Fruit fly (Drosophila melanogaster): ENCODE data around the gene CRMP.

DNA sequence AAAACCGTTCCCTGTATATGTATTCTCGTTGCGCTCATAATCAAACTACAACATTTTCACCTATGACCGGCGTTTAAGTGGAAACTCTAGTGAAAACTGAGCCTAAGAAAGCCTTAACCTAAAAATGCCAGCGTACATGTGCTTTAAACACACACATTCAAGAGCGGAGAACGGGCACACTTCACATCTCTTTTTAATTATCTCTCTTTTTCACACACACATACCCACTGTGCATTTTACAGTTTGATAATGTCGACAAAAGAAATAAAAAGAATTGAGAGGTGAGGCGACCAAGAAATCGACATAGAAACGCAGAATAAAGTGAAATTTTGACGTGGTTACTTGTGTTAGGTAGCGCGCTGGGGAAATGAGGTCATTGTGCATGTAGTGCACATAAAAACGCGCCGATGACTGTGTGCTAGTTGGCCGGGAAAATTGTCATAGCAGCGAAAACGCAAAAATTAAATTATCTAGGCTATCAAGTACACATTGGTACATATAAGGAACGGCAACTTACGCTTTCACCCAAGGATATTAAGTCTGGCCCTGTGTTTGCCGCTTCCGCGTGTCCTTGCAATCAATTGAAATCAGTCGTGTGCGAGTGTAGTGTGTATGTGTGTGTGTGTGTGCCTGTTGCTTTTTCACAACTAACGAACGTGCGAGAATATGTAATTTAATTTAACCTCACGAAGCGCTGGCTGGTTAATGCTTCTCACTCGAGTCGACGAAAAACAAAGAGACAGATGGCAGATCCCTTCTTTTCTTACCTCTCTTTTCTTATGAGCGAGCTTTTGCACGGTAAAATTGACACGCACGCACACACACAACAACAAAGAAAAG lies 28.8 kb downstream of the CRMP start:
- no peak for TF ChIP-seq Lpt (GFP tag; optimal IDR thresholded peaks at IDR 0.05)
- TF ChIP-seq CG11294 (GFP tag; IDR thresholded peaks at IDR 0.05): no peak
- TF ChIP-seq CG3919 (GFP tag; optimal IDR thresholded peaks at IDR 0.05): no peak
- TF ChIP-seq OdsH (GFP tag; optimal IDR thresholded peaks at IDR 0.05): no peak
- no peak for TF ChIP-seq Smox (GFP tag; optimal IDR thresholded peaks at IDR 0.05)
- TF ChIP-seq cyc (GFP tag; optimal IDR thresholded peaks at IDR 0.05): no peak
- no peak for TF ChIP-seq CG10631 (GFP tag; optimal IDR thresholded peaks at IDR 0.05)
- no peak for TF ChIP-seq CG7368 (GFP tag; optimal IDR thresholded peaks at IDR 0.05)
- no peak for TF ChIP-seq CG34406 (GFP tag; optimal IDR thresholded peaks at IDR 0.05)
- no peak for TF ChIP-seq Ets96B (tag; optimal IDR thresholded peaks at IDR 0.05)
- no peak for TF ChIP-seq eg (GFP tag; IDR thresholded peaks at IDR 0.05)
